Fruit fly (Drosophila melanogaster): ENCODE data around the gene CG1958.
A peak's percentile ranks its signal among the peaks of the same experiment; 100 is the strongest.

The CG1958 gene

DNA sequence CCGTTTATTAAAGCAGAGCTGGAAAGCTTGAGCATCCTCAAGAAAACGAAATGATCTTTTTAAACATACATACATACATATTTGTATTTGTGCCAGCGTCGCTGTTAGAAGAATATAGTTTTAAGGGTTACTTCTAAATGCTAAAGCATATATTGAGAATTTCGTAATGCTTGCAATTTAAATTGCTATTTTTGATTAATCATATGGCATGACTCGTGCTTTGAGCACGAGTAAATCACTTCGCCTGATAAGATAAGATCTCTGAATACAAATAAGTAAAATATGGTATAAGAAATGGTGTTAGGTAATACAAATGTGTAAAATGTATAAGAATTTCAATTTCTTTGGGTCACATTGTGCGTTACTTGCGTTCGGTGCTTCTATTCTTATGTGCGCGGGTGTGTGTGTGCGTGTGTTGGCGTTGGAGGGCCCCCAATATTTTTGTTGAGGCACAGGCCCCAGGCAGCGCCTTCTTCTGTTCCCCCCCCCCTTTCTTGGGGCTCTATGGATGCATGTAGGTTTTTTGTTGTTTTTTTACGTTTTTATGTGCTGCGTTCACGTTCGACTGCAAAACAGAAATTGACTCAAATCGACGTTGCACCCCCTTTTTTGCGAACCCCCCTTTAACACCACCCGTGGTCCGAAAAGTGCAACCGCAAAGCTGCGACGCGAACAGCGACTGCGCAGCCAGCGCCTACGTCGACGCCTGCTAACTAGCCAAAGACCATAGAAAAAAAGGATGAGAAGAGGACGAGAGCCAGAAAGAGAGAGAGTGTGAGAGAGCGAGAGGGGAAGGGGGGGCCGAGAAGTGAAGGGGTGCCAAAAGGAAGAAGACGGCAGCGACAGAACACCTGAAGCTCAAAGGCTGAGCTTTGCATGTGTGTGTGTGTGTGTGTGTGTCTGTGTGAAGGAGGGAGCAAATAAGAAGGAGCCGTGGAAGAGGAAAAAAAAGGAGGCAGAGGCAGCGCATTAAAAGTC lies 34.9 kb downstream of the CG1958 start (continued):
- TF ChIP-seq CG2889 (GFP tag; IDR thresholded peaks at IDR 0.05) (no peak), CG15696 (tag; optimal IDR thresholded peaks at IDR 0.05) (peak; percentile 41), E2f2 (GFP tag; IDR thresholded peaks at IDR 0.05) (peak; percentile 22; the same call in 1 of the 2 replicates), YL-1 (GFP tag; optimal IDR thresholded peaks at IDR 0.05) (no peak), CG1647 (GFP tag; optimal IDR thresholded peaks at IDR 0.05) (no peak), CG15269 (tag; optimal IDR thresholded peaks at IDR 0.05) (peak; percentile 51), nmo (GFP tag; optimal IDR thresholded peaks at IDR 0.05) (peak; percentile 64), CG17385 (GFP tag; optimal IDR thresholded peaks at IDR 0.05) (no peak), CG17361 (GFP tag; IDR thresholded peaks at IDR 0.05) (peak; percentile 94), CG17829 (tag; optimal IDR thresholded peaks at IDR 0.05) (peak; percentile 43), peb (GFP tag; IDR thresholded peaks at IDR 0.05) (no peak), CG14667 (GFP tag; IDR thresholded peaks at IDR 0.05) (peak; percentile 27; the same call in 1 of the 2 replicates), CG17912 (GFP tag; optimal IDR thresholded peaks at IDR 0.05) (no peak), Max (GFP tag; optimal IDR thresholded peaks at IDR 0.05) (peak; percentile 47), CG15601 (tag; optimal IDR thresholded peaks at IDR 0.05) (peak; percentile 57), Eip74EF (GFP tag; optimal IDR thresholded peaks at IDR 0.05) (peak in 1 of 2 experiments; percentile 59), Dip3 (GFP tag; optimal IDR thresholded peaks at IDR 0.05) (no peak), grau (tag; optimal IDR thresholded peaks at IDR 0.05) (peak; percentile 62), CG4360 (GFP tag; IDR thresholded peaks at IDR 0.05) (peak; percentile 39; the same call in 1 of the 2 replicates), ind (GFP tag; optimal IDR thresholded peaks at IDR 0.05) (peak; percentile 28), dpn (GFP tag; optimal IDR thresholded peaks at IDR 0.05) (peak; percentile 5 to 11), NFAT (GFP tag; IDR thresholded peaks at IDR 0.05) (0 out of 2 replicates have a peak, but pooled peaks have one; percentile 7), amos (GFP tag; IDR thresholded peaks at IDR 0.05; ENCODE audit: partially characterized antibody) (no peak), Sry-δ (GFP tag; optimal IDR thresholded peaks at IDR 0.05) (peak; percentile 24), Adf1 (GFP tag; IDR thresholded peaks at IDR 0.05) (peak; percentile 60), btn (GFP tag; optimal IDR thresholded peaks at IDR 0.05) (peak; percentile 40), lov (optimal IDR thresholded peaks at IDR 0.05) (no peak), lov (GFP tag; IDR thresholded peaks at IDR 0.05) (peak; percentile 37; the same call in 1 of the 3 replicates), Dp (GFP tag; optimal IDR thresholded peaks at IDR 0.05) (no peak), hkb (optimal IDR thresholded peaks at IDR 0.05) (no peak), hkb (GFP tag; IDR thresholded peaks at IDR 0.05) (no peak), exex (tag; optimal IDR thresholded peaks at IDR 0.05) (peak; percentile 26), CG13287 (GFP tag; IDR thresholded peaks at IDR 0.05; ENCODE audit: partially characterized antibody) (no peak), fd64A (GFP tag; optimal IDR thresholded peaks at IDR 0.05) (no peak), fd96Cb (tag; optimal IDR thresholded peaks at IDR 0.05) (peak; percentile 60), CG11456 (GFP tag; IDR thresholded peaks at IDR 0.05) (0 out of 3 replicates have a peak, but pooled peaks have one; percentile 10), slp2 (GFP tag; optimal IDR thresholded peaks at IDR 0.05) (peak; percentile 47), CG2712 (tag; optimal IDR thresholded peaks at IDR 0.05) (peak; percentile 70), CG3726 (GFP tag; IDR thresholded peaks at IDR 0.05) (0 out of 3 replicates have a peak, but pooled peaks have one; percentile 49), kay (GFP tag; optimal IDR thresholded peaks at IDR 0.05) (no peak), rib (GFP tag; IDR thresholded peaks at IDR 0.05) (no peak), CG10959 (GFP tag; IDR thresholded peaks at IDR 0.05) (peak; percentile 32; the same call in 1 of the 2 replicates), Dad (GFP tag; optimal IDR thresholded peaks at IDR 0.05) (no peak), mam (GFP tag; optimal IDR thresholded peaks at IDR 0.05) (no peak), Hmr (GFP tag; optimal IDR thresholded peaks at IDR 0.05) (peak; percentile 33), CG30020 (tag; optimal IDR thresholded peaks at IDR 0.05) (peak; percentile 44), Trl (optimal IDR thresholded peaks at IDR 0.05) (peak in 1 of 2 experiments; percentile 16), Trl (GFP tag; optimal IDR thresholded peaks at IDR 0.05) (no peak), zfh1 (GFP tag; IDR thresholded peaks at IDR 0.05) (peak; percentile 55; the same call in 2 of the 3 replicates)

All from whole organism, embryonic.